Worm (Caenorhabditis elegans): ENCODE results near the gene pmp-2.
A peak's percentile ranks its signal among the peaks of the same experiment; 100 is the strongest.

pmp-2 gene

DNA sequence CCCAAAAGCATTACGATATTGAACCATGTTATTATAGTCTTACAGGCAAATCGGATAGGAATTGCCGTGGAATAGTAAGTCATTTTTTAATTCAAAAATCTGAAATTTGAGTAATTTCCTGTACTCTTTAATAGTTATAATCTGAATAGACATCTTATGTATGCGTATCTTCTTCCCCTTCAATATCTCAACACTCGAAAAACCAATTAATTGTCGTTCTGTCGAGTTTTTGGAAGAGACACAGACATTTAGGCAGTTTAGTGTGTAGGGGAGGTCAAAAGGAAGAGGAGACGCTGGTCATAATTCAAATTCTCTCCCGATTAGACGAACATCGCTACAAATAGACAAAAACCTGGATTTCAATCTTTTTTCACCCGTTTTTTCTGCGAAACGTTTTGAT lies 52.1 kb downstream of the pmp-2 start (continued):
- peak; percentile 72 for TF ChIP-seq unc-62 (GFP tag; optimal IDR thresholded peaks at IDR 0.05)
- TF ChIP-seq jun-1 (tag; optimal IDR thresholded peaks at IDR 0.05): no peak
- TF ChIP-seq ztf-11 (tag; optimal IDR thresholded peaks at IDR 0.05): no peak
- no peak for TF ChIP-seq unc-39 (tag; optimal IDR thresholded peaks at IDR 0.05)
- peak; percentile 23 for TF ChIP-seq elt-2 (tag; optimal IDR thresholded peaks at IDR 0.05)
- TF ChIP-seq nhr-23 (tag; optimal IDR thresholded peaks at IDR 0.05): peak; percentile 78
- no peak for TF ChIP-seq fkh-2 (tag; optimal IDR thresholded peaks at IDR 0.05)
- no peak for TF ChIP-seq lin-15B (tag; optimal IDR thresholded peaks at IDR 0.05)
- TF ChIP-seq nfya-1 (tag; optimal IDR thresholded peaks at IDR 0.05; ENCODE audit: insufficient read depth): peak; percentile 37
- no peak for TF ChIP-seq nhr-77 (tag; optimal IDR thresholded peaks at IDR 0.05)
- no peak for TF ChIP-seq R02D3.7 (tag; optimal IDR thresholded peaks at IDR 0.05)
- no peak for TF ChIP-seq skn-1 (tag; optimal IDR thresholded peaks at IDR 0.05)
- TF ChIP-seq hmg-11 (tag; optimal IDR thresholded peaks at IDR 0.05): no peak

DNA sequence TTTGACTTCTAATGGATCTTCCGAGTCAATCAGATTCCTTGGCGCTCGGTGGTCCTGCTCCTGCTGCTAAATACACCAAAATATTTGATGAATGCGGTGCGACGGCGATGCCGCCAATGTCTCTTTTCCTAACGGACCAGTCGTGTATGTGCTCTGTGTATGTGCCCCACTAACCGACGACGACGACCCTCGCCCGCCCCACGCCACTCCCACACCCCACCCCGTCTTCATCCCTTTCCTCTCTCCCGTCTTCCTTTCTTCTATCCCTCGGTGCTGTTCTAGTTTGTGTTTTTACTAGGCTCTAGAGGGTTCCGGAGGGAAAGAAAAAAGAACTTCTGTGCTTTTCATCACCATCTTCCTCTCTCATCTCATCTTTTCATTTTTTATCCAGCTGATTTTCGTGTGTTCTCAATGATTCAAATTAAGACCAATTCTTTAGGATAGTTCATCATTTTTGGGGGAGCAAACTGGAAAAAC lies 53.0 kb downstream of the pmp-2 start, which contains the start of gene egl-27:
egl-27 (plus strand) TSS at position 427 of the 477 bp plus-strand sequence.
- TF ChIP-seq lin-39 (tag; optimal IDR thresholded peaks at IDR 0.05): peak; percentile 57
- no peak for TF ChIP-seq egl-27 (tag; optimal IDR thresholded peaks at IDR 0.05)
- peak; percentile 19 for TF ChIP-seq nfya-1 (tag; optimal IDR thresholded peaks at IDR 0.05; ENCODE audit: insufficient read depth)

Data from whole organism, L3 larva.